Fruit fly (Drosophila melanogaster) whole organism: ENCODE measurements around the gene MED30.

ENCODE experiments used
- CG8478 ChIP-seq: fragments of >200 bp; optimal IDR thresholded peaks from 2 replicates; lab custom pipeline; 2018; ENCODE audit warnings: inconsistent platforms
- psq ChIP-seq: fragments of >200 bp; optimal IDR thresholded peaks from 2 replicates; lab custom pipeline; 2017

DNA sequence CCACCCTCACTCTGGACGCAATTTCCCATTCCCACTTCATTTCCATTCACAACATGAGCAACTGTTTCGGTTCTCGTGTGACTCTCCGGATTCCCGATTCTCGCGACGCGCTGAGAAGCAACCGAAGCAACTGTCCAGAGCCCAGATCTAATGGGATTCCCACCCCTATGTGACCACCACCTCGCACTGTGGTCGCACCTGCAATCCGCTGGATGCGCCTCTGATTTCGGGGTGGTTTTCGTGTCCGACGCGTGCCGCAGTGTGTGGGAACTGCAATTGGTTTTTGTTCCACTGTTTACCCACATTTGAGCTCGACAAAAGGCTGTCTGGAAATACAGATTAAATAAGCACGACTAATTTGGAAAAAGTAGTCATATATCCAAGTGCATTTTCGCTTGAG, 22.0 kb upstream of the MED30 start:
- no peak for TF ChIP-seq psq (lab: Kevin White, UChicago)
- TF ChIP-seq CG8478 (lab: Kevin White, UChicago), result no peak
